Worm (Caenorhabditis elegans) whole organism, L2 larva: ENCODE measurements around the gene F45E4.5.

Source experiments
- aly-2 ChIP-seq: fragments of 150-350 bp; optimal IDR thresholded peaks from 2 replicates; lab custom pipeline; 2014; ENCODE audit warnings: missing biosample characterization, missing genetic modification characterization
- dmd-4 ChIP-seq: sonication (generic microtip); optimal IDR thresholded peaks from 2 replicates; lab custom pipeline; 2017; ENCODE audit warnings: missing biosample characterization, missing genetic modification characterization
- elt-1 ChIP-seq: fragments of 150-350 bp; optimal IDR thresholded peaks from 2 replicates; lab custom pipeline; 2014; ENCODE audit warnings: missing biosample characterization, missing genetic modification characterization
- elt-3 ChIP-seq: sonication (generic microtip); optimal IDR thresholded peaks from 2 replicates; lab custom pipeline; 2017; ENCODE audit warnings: missing biosample characterization, missing genetic modification characterization
- lin-39 ChIP-seq: fragments of 150-350 bp; optimal IDR thresholded peaks from 2 replicates; lab custom pipeline; 2014; ENCODE audit warnings: missing biosample characterization, missing genetic modification reagents, missing genetic modification characterization
- lsy-2 ChIP-seq, 2 experiments: fragments of 150-350 bp in 1 of 2; sonication (generic microtip) in 1 of 2; optimal IDR thresholded peaks; 2 replicates each; lab custom pipeline; 2014 to 2017; ENCODE audit warnings: missing biosample characterization in 2 of 2, missing genetic modification characterization in 2 of 2
- nhr-6 ChIP-seq: fragments of 150-350 bp; optimal IDR thresholded peaks from 2 replicates; lab custom pipeline; 2014; ENCODE audit warnings: missing biosample characterization, missing genetic modification characterization
- skn-1 ChIP-seq: sonication (generic microtip); optimal IDR thresholded peaks from 2 replicates; lab custom pipeline; 2017; ENCODE audit warnings: missing biosample characterization, missing genetic modification characterization
- sma-9 ChIP-seq, 2 experiments: fragments of 150-350 bp in 1 of 2; sonication (generic microtip) in 1 of 2; optimal IDR thresholded peaks; 2 replicates each; lab custom pipeline; 2014 to 2016; ENCODE audit warnings: missing genetic modification characterization in 2 of 2, mild to moderate bottlenecking in 1 of 2, missing biosample characterization in 1 of 2, missing compliant biosample characterization in 1 of 2, missing genetic modification reagents in 1 of 2, moderate library complexity in 1 of 2
- unc-62 ChIP-seq: fragments of 150-350 bp; optimal IDR thresholded peaks from 2 replicates; lab custom pipeline; 2014; ENCODE audit warnings: missing biosample characterization, missing genetic modification reagents, missing genetic modification characterization
- zag-1 ChIP-seq: fragments of 150-350 bp; optimal IDR thresholded peaks from 2 replicates; lab custom pipeline; 2014; ENCODE audit warnings: missing biosample characterization, missing genetic modification characterization
- ztf-11 ChIP-seq: sonication (generic microtip); optimal IDR thresholded peaks from 2 replicates; lab custom pipeline; 2017; ENCODE audit warnings: missing biosample characterization, missing genetic modification characterization

ce11 chrIV:7646861-7647260 lies 18.0 kb upstream of the F45E4.5 start:
- TF ChIP-seq lsy-2 (tag; optimal IDR thresholded peaks at IDR 0.05; lab: Kevin White, UChicago) = no peak
- TF ChIP-seq dmd-4 (tag; lab: Kevin White, UChicago) = no peak
- no peak for TF ChIP-seq lin-39 (tag; lab: Kevin White, UChicago)
- TF ChIP-seq sma-9 (GFP tag; optimal IDR thresholded peaks at IDR 0.05; lab: Kevin White, UChicago) = no peak
- no peak for TF ChIP-seq sma-9 (tag; optimal IDR thresholded peaks at IDR 0.05; lab: Kevin White, UChicago)
- no peak for TF ChIP-seq unc-62
- TF ChIP-seq skn-1 (tag; lab: Kevin White, UChicago) = no peak
- TF ChIP-seq nhr-6 (tag; lab: Kevin White, UChicago) = no peak
- no peak for TF ChIP-seq elt-3
- TF ChIP-seq elt-1 (tag; lab: Kevin White, UChicago) = no peak
- no peak for TF ChIP-seq aly-2 (tag; lab: Kevin White, UChicago)
- TF ChIP-seq zag-1 (tag; lab: Kevin White, UChicago) = no peak
- TF ChIP-seq ztf-11 (tag; lab: Kevin White, UChicago) = no peak
